Comparison of ENCODE assay signal across 1 fruit fly cellular context in the genomic region with DNA sequence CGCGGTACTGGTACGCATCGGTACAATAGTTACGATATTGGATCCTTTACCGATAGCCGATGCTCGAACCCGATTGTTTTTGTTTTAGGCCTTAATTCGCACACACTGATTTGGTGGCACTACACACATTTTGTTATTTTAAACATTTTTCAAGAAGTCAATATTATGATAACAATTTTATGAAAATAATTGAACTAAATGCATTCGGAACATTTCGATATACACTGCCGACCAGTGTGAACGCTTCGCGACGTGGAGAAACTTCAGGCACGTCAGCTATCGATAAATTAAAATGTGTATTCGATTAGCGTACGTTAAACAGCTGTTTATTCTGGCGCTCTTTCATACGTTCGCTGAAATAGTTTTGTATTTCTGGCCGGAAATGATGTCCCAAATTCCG.
TF ChIP-seq lines count a peak whose summit lies in the region.

CG12713 (plus strand) TSS at position 319 of the 400 bp plus-strand sequence.

TF ChIP-seq in whole organism, embryonic, 481 proteins besides CTCF, POLR2A, EP300 and RAD21 (continued from another document):
- TF ChIP-seq sens (GFP tag; lab: Kevin White, UChicago) (peak; percentile 34), ro (GFP tag; IDR thresholded peaks at IDR 0.05; lab: Robert Waterston, UW) (no peak), CG34422 (GFP tag; IDR thresholded peaks at IDR 0.05; lab: Robert Waterston, UW) (no peak), abd-A (tag; optimal IDR thresholded peaks at IDR 0.05; lab: Kevin White, UChicago) (no peak), tap (tag; optimal IDR thresholded peaks at IDR 0.05; lab: Kevin White, UChicago) (no peak), slbo (GFP tag; IDR thresholded peaks at IDR 0.05; lab: Robert Waterston, UW) (peak; percentile 48), Lpt (GFP tag; optimal IDR thresholded peaks at IDR 0.05; lab: Kevin White, UChicago) (no peak), CG4282 (GFP tag; optimal IDR thresholded peaks at IDR 0.05; lab: Kevin White, UChicago) (no peak), Bteb2 (GFP tag; optimal IDR thresholded peaks at IDR 0.05; lab: Kevin White, UChicago) (no peak), sna (GFP tag; IDR thresholded peaks at IDR 0.05; lab: Robert Waterston, UW; ENCODE audit: partially characterized antibody) (peak; percentile 70), CG8924 (tag; optimal IDR thresholded peaks at IDR 0.05; lab: Kevin White, UChicago) (peak; percentile 17), amos (GFP tag; IDR thresholded peaks at IDR 0.05; lab: Robert Waterston, UW; ENCODE audit: partially characterized antibody) (peak; percentile 86), fru (optimal IDR thresholded peaks at IDR 0.05; lab: Kevin White, UChicago) (no peak), her (GFP tag; optimal IDR thresholded peaks at IDR 0.05; lab: Kevin White, UChicago) (peak; percentile 13), Ets65A (GFP tag; lab: Kevin White, UChicago) (peak; percentile 5), Sry-δ (GFP tag; optimal IDR thresholded peaks at IDR 0.05; lab: Kevin White, UChicago) (peak; percentile 83), Hmx (GFP tag; optimal IDR thresholded peaks at IDR 0.05; lab: Kevin White, UChicago) (no peak), CG12299 (tag; optimal IDR thresholded peaks at IDR 0.05; lab: Kevin White, UChicago) (peak; percentile 38), CG8290 (GFP tag; optimal IDR thresholded peaks at IDR 0.05; lab: Kevin White, UChicago) (peak; percentile 69), CG8290 (tag; optimal IDR thresholded peaks at IDR 0.05; lab: Kevin White, UChicago) (peak; percentile 45 to 65), chinmo (GFP tag; IDR thresholded peaks at IDR 0.05; lab: Robert Waterston, UW; ENCODE audit: partially characterized antibody) (0 out of 4 replicates have a peak, but pooled peaks have one; percentile 23), ttk (GFP tag; IDR thresholded peaks at IDR 0.05; lab: Robert Waterston, UW) (no peak), CG1647 (GFP tag; optimal IDR thresholded peaks at IDR 0.05; lab: Kevin White, UChicago) (no peak), CG2712 (tag; optimal IDR thresholded peaks at IDR 0.05; lab: Kevin White, UChicago) (peak; percentile 44), PHDP (tag; optimal IDR thresholded peaks at IDR 0.05; lab: Kevin White, UChicago) (peak; percentile 5), MBD-R2 (GFP tag; IDR thresholded peaks at IDR 0.05; lab: Robert Waterston, UW) (peak; percentile 87), CG33213 (GFP tag; optimal IDR thresholded peaks at IDR 0.05; lab: Kevin White, UChicago) (peak; percentile 36), unc-4 (GFP tag; IDR thresholded peaks at IDR 0.05; lab: Robert Waterston, UW; ENCODE audit: partially characterized antibody) (peak; percentile 83), Dbx (GFP tag; IDR thresholded peaks at IDR 0.05; lab: Robert Waterston, UW) (peak; percentile 54; the same call in 2 of the 3 replicates), CG17186 (GFP tag; optimal IDR thresholded peaks at IDR 0.05; lab: Kevin White, UChicago) (peak; percentile 76), Xrp1 (GFP tag; IDR thresholded peaks at IDR 0.05; lab: Robert Waterston, UW) (no peak), ash1 (GFP tag; optimal IDR thresholded peaks at IDR 0.05; lab: Kevin White, UChicago) (no peak), Atf-2 (GFP tag; optimal IDR thresholded peaks at IDR 0.05; lab: Kevin White, UChicago) (no peak), CG4424 (GFP tag; optimal IDR thresholded peaks at IDR 0.05; lab: Kevin White, UChicago) (peak; percentile 20), crol (GFP tag; IDR thresholded peaks at IDR 0.05; lab: Robert Waterston, UW) (no peak), Ssrp (tag; optimal IDR thresholded peaks at IDR 0.05; lab: Kevin White, UChicago) (no peak), Med (GFP tag; lab: Kevin White, UChicago) (peak; percentile 89), CG4730 (GFP tag; IDR thresholded peaks at IDR 0.05; lab: Robert Waterston, UW) (no peak), CG43689 (GFP tag; IDR thresholded peaks at IDR 0.05; lab: Robert Waterston, UW) (no peak), corto (GFP tag; optimal IDR thresholded peaks at IDR 0.05; lab: Kevin White, UChicago) (no peak), rib (GFP tag; IDR thresholded peaks at IDR 0.05; lab: Robert Waterston, UW) (no peak), CG33557 (GFP tag; optimal IDR thresholded peaks at IDR 0.05; lab: Kevin White, UChicago) (no peak), gcm2 (GFP tag; optimal IDR thresholded peaks at IDR 0.05; lab: Kevin White, UChicago) (no peak), CG17802 (tag; optimal IDR thresholded peaks at IDR 0.05; lab: Kevin White, UChicago) (peak; percentile 93), Six4 (GFP tag; optimal IDR thresholded peaks at IDR 0.05; lab: Kevin White, UChicago) (peak; percentile 8), CG12942 (GFP tag; optimal IDR thresholded peaks at IDR 0.05; lab: Kevin White, UChicago) (no peak), Adf1 (GFP tag; IDR thresholded peaks at IDR 0.05; lab: Robert Waterston, UW) (no peak), BEAF-32 (GFP tag; optimal IDR thresholded peaks at IDR 0.05; lab: Kevin White, UChicago) (peak; percentile 91), chn (GFP tag; optimal IDR thresholded peaks at IDR 0.05; lab: Kevin White, UChicago) (peak; percentile 15), pfk (GFP tag; optimal IDR thresholded peaks at IDR 0.05; lab: Kevin White, UChicago) (no peak), E2f2 (GFP tag; IDR thresholded peaks at IDR 0.05; lab: Robert Waterston, UW) (peak; percentile 81), nmo (GFP tag; optimal IDR thresholded peaks at IDR 0.05; lab: Kevin White, UChicago) (peak; percentile 64), wor (GFP tag; IDR thresholded peaks at IDR 0.05; lab: Robert Waterston, UW) (no peak), sug (tag; optimal IDR thresholded peaks at IDR 0.05; lab: Kevin White, UChicago) (peak; percentile 7), dm (GFP tag; optimal IDR thresholded peaks at IDR 0.05; lab: Kevin White, UChicago) (peak; percentile 23), zen2 (GFP tag; IDR thresholded peaks at IDR 0.05; lab: Robert Waterston, UW; ENCODE audit: partially characterized antibody) (no peak; the same call in 1 of the 3 replicates), tup (GFP tag; optimal IDR thresholded peaks at IDR 0.05; lab: Kevin White, UChicago) (no peak), CG3838 (GFP tag; optimal IDR thresholded peaks at IDR 0.05; lab: Kevin White, UChicago) (no peak), CG30431 (GFP tag; optimal IDR thresholded peaks at IDR 0.05; lab: Kevin White, UChicago) (no peak), crp (GFP tag; optimal IDR thresholded peaks at IDR 0.05; lab: Kevin White, UChicago) (peak; percentile 84 to 97), kay (GFP tag; optimal IDR thresholded peaks at IDR 0.05; lab: Kevin White, UChicago) (no peak), CG2889 (GFP tag; IDR thresholded peaks at IDR 0.05; lab: Robert Waterston, UW) (no peak), inv (GFP tag; IDR thresholded peaks at IDR 0.05; lab: Robert Waterston, UW; ENCODE audit: partially characterized antibody) (peak; percentile 64), Hr3 (GFP tag; optimal IDR thresholded peaks at IDR 0.05; lab: Kevin White, UChicago) (no peak), CG1603 (tag; optimal IDR thresholded peaks at IDR 0.05; lab: Kevin White, UChicago) (peak; percentile 80), CG7963 (GFP tag; IDR thresholded peaks at IDR 0.05; lab: Robert Waterston, UW; ENCODE audit: partially characterized antibody) (peak; percentile 82), CG2202 (tag; optimal IDR thresholded peaks at IDR 0.05; lab: Kevin White, UChicago) (peak; percentile 24), CG12219 (GFP tag; optimal IDR thresholded peaks at IDR 0.05; lab: Kevin White, UChicago) (no peak), CG14667 (GFP tag; IDR thresholded peaks at IDR 0.05; lab: Robert Waterston, UW) (no peak), CG9876 (GFP tag; optimal IDR thresholded peaks at IDR 0.05; lab: Kevin White, UChicago) (no peak), CG11695 (GFP tag; IDR thresholded peaks at IDR 0.05; lab: Robert Waterston, UW) (no peak), ind (GFP tag; optimal IDR thresholded peaks at IDR 0.05; lab: Kevin White, UChicago) (no peak), CoRest (tag; optimal IDR thresholded peaks at IDR 0.05; lab: Kevin White, UChicago) (peak; percentile 57), Sry-β (GFP tag; optimal IDR thresholded peaks at IDR 0.05; lab: Kevin White, UChicago) (no peak), CG4617 (GFP tag; optimal IDR thresholded peaks at IDR 0.05; lab: Kevin White, UChicago; ENCODE audit: borderline replicate concordance) (peak; percentile 16), CG9215 (GFP tag; IDR thresholded peaks at IDR 0.05; lab: Robert Waterston, UW) (no peak), Oaz (GFP tag; IDR thresholded peaks at IDR 0.05; lab: Robert Waterston, UW) (no peak), p53 (GFP tag; optimal IDR thresholded peaks at IDR 0.05; lab: Kevin White, UChicago) (no peak), stwl (tag; optimal IDR thresholded peaks at IDR 0.05; lab: Kevin White, UChicago) (peak; percentile 84), CG10462 (GFP tag; optimal IDR thresholded peaks at IDR 0.05; lab: Kevin White, UChicago) (no peak), Dek (tag; optimal IDR thresholded peaks at IDR 0.05; lab: Kevin White, UChicago) (no peak), CG8089 (GFP tag; optimal IDR thresholded peaks at IDR 0.05; lab: Kevin White, UChicago) (peak; percentile 14), tio (GFP tag; optimal IDR thresholded peaks at IDR 0.05; lab: Kevin White, UChicago) (no peak), tin (GFP tag; optimal IDR thresholded peaks at IDR 0.05; lab: Kevin White, UChicago) (no peak), CG17385 (GFP tag; optimal IDR thresholded peaks at IDR 0.05; lab: Kevin White, UChicago) (no peak), CG7928 (GFP tag; optimal IDR thresholded peaks at IDR 0.05; lab: Kevin White, UChicago) (no peak), knrl (GFP tag; IDR thresholded peaks at IDR 0.05; lab: Robert Waterston, UW; ENCODE audit: partially characterized antibody) (peak; percentile 87), grn (GFP tag; optimal IDR thresholded peaks at IDR 0.05; lab: Kevin White, UChicago) (no peak), CG34224 (GFP tag; IDR thresholded peaks at IDR 0.05; lab: Robert Waterston, UW; ENCODE audit: partially characterized antibody) (peak; percentile 86), vvl (GFP tag; IDR thresholded peaks at IDR 0.05; lab: Robert Waterston, UW) (no peak), Taf1 (GFP tag; IDR thresholded peaks at IDR 0.05; lab: Robert Waterston, UW) (no peak), CG6683 (GFP tag; optimal IDR thresholded peaks at IDR 0.05; lab: Kevin White, UChicago) (no peak), zen (tag; optimal IDR thresholded peaks at IDR 0.05; lab: Kevin White, UChicago) (peak; percentile 60), pita (GFP tag; optimal IDR thresholded peaks at IDR 0.05; lab: Kevin White, UChicago) (peak; percentile 60), CG7556 (GFP tag; optimal IDR thresholded peaks at IDR 0.05; lab: Kevin White, UChicago) (no peak), slp2 (GFP tag; optimal IDR thresholded peaks at IDR 0.05; lab: Kevin White, UChicago) (no peak), CG15514 (GFP tag; optimal IDR thresholded peaks at IDR 0.05; lab: Kevin White, UChicago) (peak; percentile 82), grau (tag; optimal IDR thresholded peaks at IDR 0.05; lab: Kevin White, UChicago) (peak; percentile 31), trem (tag; optimal IDR thresholded peaks at IDR 0.05; lab: Kevin White, UChicago) (peak; percentile 82), scrt (GFP tag; optimal IDR thresholded peaks at IDR 0.05; lab: Kevin White, UChicago) (no peak), odd (GFP tag; optimal IDR thresholded peaks at IDR 0.05; lab: Kevin White, UChicago) (no peak), hbn (GFP tag; IDR thresholded peaks at IDR 0.05; lab: Robert Waterston, UW; ENCODE audit: partially characterized antibody) (peak; percentile 76), Hsf (GFP tag; optimal IDR thresholded peaks at IDR 0.05; lab: Kevin White, UChicago) (peak; percentile 9), CG1602 (GFP tag; optimal IDR thresholded peaks at IDR 0.05; lab: Kevin White, UChicago) (no peak), CG13624 (GFP tag; optimal IDR thresholded peaks at IDR 0.05; lab: Kevin White, UChicago) (peak; percentile 32), mam (GFP tag; optimal IDR thresholded peaks at IDR 0.05; lab: Kevin White, UChicago) (peak; percentile 50), pnt (GFP tag; optimal IDR thresholded peaks at IDR 0.05; lab: Kevin White, UChicago) (no peak), Vsx1 (GFP tag; optimal IDR thresholded peaks at IDR 0.05; lab: Kevin White, UChicago) (no peak), ap (GFP tag; IDR thresholded peaks at IDR 0.05; lab: Robert Waterston, UW) (no peak), Chrac-16 (GFP tag; optimal IDR thresholded peaks at IDR 0.05; lab: Kevin White, UChicago) (no peak), CG2199 (GFP tag; IDR thresholded peaks at IDR 0.05; lab: Robert Waterston, UW) (no peak), CG10267 (tag; optimal IDR thresholded peaks at IDR 0.05; lab: Kevin White, UChicago) (peak; percentile 45), dmrt99B (tag; optimal IDR thresholded peaks at IDR 0.05; lab: Kevin White, UChicago) (no peak), CG17361 (GFP tag; IDR thresholded peaks at IDR 0.05; lab: Robert Waterston, UW) (peak; percentile 51; the same call in 2 of the 3 replicates), Doc3 (GFP tag; IDR thresholded peaks at IDR 0.05; lab: Robert Waterston, UW; ENCODE audit: partially characterized antibody) (peak; percentile 81), CG11560 (tag; IDR thresholded peaks at IDR 0.05; lab: Robert Waterston, UW) (peak; percentile 98), CG12659 (GFP tag; optimal IDR thresholded peaks at IDR 0.05; lab: Kevin White, UChicago) (peak; percentile 52), sens-2 (GFP tag; IDR thresholded peaks at IDR 0.05; lab: Robert Waterston, UW) (no peak), CG31388 (GFP tag; optimal IDR thresholded peaks at IDR 0.05; lab: Kevin White, UChicago) (no peak), hb (GFP tag; IDR thresholded peaks at IDR 0.05; lab: Robert Waterston, UW; ENCODE audit: partially characterized antibody) (peak; percentile 84), row (GFP tag; IDR thresholded peaks at IDR 0.05; lab: Robert Waterston, UW) (peak; percentile 78), Hr78 (GFP tag; optimal IDR thresholded peaks at IDR 0.05; lab: Kevin White, UChicago) (no peak), gro (GFP tag; optimal IDR thresholded peaks at IDR 0.05; lab: Kevin White, UChicago) (peak; percentile 6), Opbp (GFP tag; IDR thresholded peaks at IDR 0.05; lab: Robert Waterston, UW; ENCODE audit: partially characterized antibody) (peak; percentile 80; the same call in 2 of the 3 replicates), salm (tag; optimal IDR thresholded peaks at IDR 0.05; lab: Kevin White, UChicago) (no peak), CG9727 (GFP tag; optimal IDR thresholded peaks at IDR 0.05; lab: Kevin White, UChicago) (peak; percentile 5), CG18599 (GFP tag; optimal IDR thresholded peaks at IDR 0.05; lab: Kevin White, UChicago) (no peak), Elba2 (GFP tag; optimal IDR thresholded peaks at IDR 0.05; lab: Kevin White, UChicago) (no peak)
TF ChIP-seq in whole organism, embryonic: peak in this region for 129.
